Fruit fly (Drosophila melanogaster): ENCODE data around the gene Pkcdelta.

Gene Pkcdelta

DNA sequence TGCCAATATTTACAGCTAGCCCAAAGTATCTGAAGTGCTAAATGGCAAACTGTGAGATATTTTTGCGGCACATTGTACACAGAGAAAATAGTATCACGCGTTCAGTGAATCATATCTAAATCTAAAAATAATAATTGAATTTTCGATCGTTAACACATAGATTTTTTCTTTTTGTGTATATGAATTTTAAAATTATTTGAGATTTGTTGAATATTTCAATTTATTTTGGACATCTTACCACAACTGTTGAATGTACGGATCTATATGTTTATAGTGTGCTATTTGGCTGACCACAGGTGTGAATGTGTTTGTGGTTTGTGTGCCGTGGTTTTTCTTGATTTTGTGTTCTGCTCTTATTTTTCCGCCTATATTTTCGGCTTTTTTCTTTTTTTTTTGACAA is 37.8 kb downstream of the Pkcdelta start (continued):
- TF ChIP-seq ham (GFP tag; IDR thresholded peaks at IDR 0.05) (no peak), Xrp1 (GFP tag; IDR thresholded peaks at IDR 0.05) (peak; percentile 51), Sox102F (GFP tag; optimal IDR thresholded peaks at IDR 0.05) (peak; percentile 63), CG10543 (GFP tag; optimal IDR thresholded peaks at IDR 0.05) (no peak), CG18764 (GFP tag; optimal IDR thresholded peaks at IDR 0.05) (peak; percentile 15), HLH4C (GFP tag; IDR thresholded peaks at IDR 0.05; ENCODE audit: partially characterized antibody) (no peak), p53 (GFP tag; optimal IDR thresholded peaks at IDR 0.05) (no peak), Nf-YC (tag; optimal IDR thresholded peaks at IDR 0.05) (no peak), CG13123 (GFP tag; optimal IDR thresholded peaks at IDR 0.05) (peak; percentile 11), Lhr (GFP tag; optimal IDR thresholded peaks at IDR 0.05) (no peak), CG10462 (GFP tag; optimal IDR thresholded peaks at IDR 0.05) (no peak), az2 (GFP tag; optimal IDR thresholded peaks at IDR 0.05) (peak; percentile 42), tin (GFP tag; optimal IDR thresholded peaks at IDR 0.05) (peak; percentile 42), ftz-f1 (GFP tag; optimal IDR thresholded peaks at IDR 0.05) (no peak), H15 (GFP tag; IDR thresholded peaks at IDR 0.05) (no peak), pum (GFP tag; optimal IDR thresholded peaks at IDR 0.05) (peak; percentile 41), Ada2b (GFP tag; IDR thresholded peaks at IDR 0.05) (peak; percentile 51; the same call in 1 of the 2 replicates), run (tag; optimal IDR thresholded peaks at IDR 0.05) (peak; percentile 57), zen2 (GFP tag; IDR thresholded peaks at IDR 0.05; ENCODE audit: partially characterized antibody) (no peak), CG3407 (GFP tag; optimal IDR thresholded peaks at IDR 0.05) (no peak), dmrt11E (tag; optimal IDR thresholded peaks at IDR 0.05) (no peak), CG6765 (GFP tag; optimal IDR thresholded peaks at IDR 0.05) (peak; percentile 77), Chrac-16 (GFP tag; optimal IDR thresholded peaks at IDR 0.05) (peak; percentile 27), CG30403 (GFP tag; optimal IDR thresholded peaks at IDR 0.05) (peak; percentile 68), CG3995 (GFP tag; optimal IDR thresholded peaks at IDR 0.05) (peak; percentile 31), Gug (GFP tag; IDR thresholded peaks at IDR 0.05) (peak; percentile 24; the same call in 1 of the 4 replicates), CG2199 (GFP tag; IDR thresholded peaks at IDR 0.05) (no peak), danr (GFP tag; IDR thresholded peaks at IDR 0.05) (no peak), Hr39 (optimal IDR thresholded peaks at IDR 0.05) (no peak), lov (optimal IDR thresholded peaks at IDR 0.05) (no peak), lov (GFP tag; IDR thresholded peaks at IDR 0.05) (no peak), fd102C (GFP tag; optimal IDR thresholded peaks at IDR 0.05) (no peak), CG3163 (GFP tag; optimal IDR thresholded peaks at IDR 0.05) (no peak), bbx (GFP tag; IDR thresholded peaks at IDR 0.05; ENCODE audit: partially characterized antibody) (no peak), PHDP (tag; optimal IDR thresholded peaks at IDR 0.05) (peak; percentile 58), D19A (tag; optimal IDR thresholded peaks at IDR 0.05) (peak; percentile 10), nom (GFP tag; optimal IDR thresholded peaks at IDR 0.05) (no peak), CG14667 (GFP tag; IDR thresholded peaks at IDR 0.05) (peak; percentile 37; the same call in 1 of the 2 replicates), CG31224 (GFP tag; IDR thresholded peaks at IDR 0.05) (0 out of 2 replicates have a peak, but pooled peaks have one; percentile 8), CG10979 (tag; optimal IDR thresholded peaks at IDR 0.05) (peak; percentile 51), CG9609 (GFP tag; optimal IDR thresholded peaks at IDR 0.05) (peak; percentile 35), CG9817 (tag; optimal IDR thresholded peaks at IDR 0.05) (peak; percentile 60), TFAM (GFP tag; optimal IDR thresholded peaks at IDR 0.05) (no peak), cato (GFP tag; optimal IDR thresholded peaks at IDR 0.05; ENCODE audit: borderline replicate concordance) (no peak), YL-1 (GFP tag; optimal IDR thresholded peaks at IDR 0.05) (no peak), ERR (GFP tag; optimal IDR thresholded peaks at IDR 0.05) (no peak), Bdp1 (GFP tag; optimal IDR thresholded peaks at IDR 0.05) (no peak), CG11504 (tag; optimal IDR thresholded peaks at IDR 0.05) (peak; percentile 73), CG12942 (GFP tag; optimal IDR thresholded peaks at IDR 0.05) (peak; percentile 46), row (GFP tag; IDR thresholded peaks at IDR 0.05) (peak; percentile 79), CG7928 (GFP tag; optimal IDR thresholded peaks at IDR 0.05) (peak; percentile 22)
